Fruit fly (Drosophila melanogaster) whole organism, adult: ENCODE results near the gene CG42654.

Experiments
- CG11617 ChIP-seq: fragments of 200-800 bp; sonication (Bioruptor generic); optimal IDR thresholded peaks from 2 replicates; lab custom pipeline; 2017; ENCODE audit warnings: mild to moderate bottlenecking, missing biosample characterization, missing genetic modification reagents, missing genetic modification characterization
- CG12768 ChIP-seq: fragments of 200-800 bp; sonication (Bioruptor generic); optimal IDR thresholded peaks from 2 replicates; lab custom pipeline; 2017; ENCODE audit warnings: missing biosample characterization, missing genetic modification characterization, mild to moderate bottlenecking, moderate library complexity, missing genetic modification reagents
- CG14711 ChIP-seq: fragments of 200-800 bp; sonication (Bioruptor generic); optimal IDR thresholded peaks from 2 replicates; lab custom pipeline; 2018; ENCODE audit warnings: missing biosample characterization, mild to moderate bottlenecking, missing genetic modification characterization, moderate library complexity
- CG1620 ChIP-seq: fragments of 200-800 bp; sonication (Bioruptor generic); optimal IDR thresholded peaks from 2 replicates; lab custom pipeline; 2016; ENCODE audit warnings: missing biosample characterization, missing genetic modification characterization
- CG33017 ChIP-seq: fragments of 200-800 bp; sonication (Bioruptor generic); optimal IDR thresholded peaks from 2 replicates; lab custom pipeline; 2018; ENCODE audit warnings: missing biosample characterization, mild to moderate bottlenecking, missing genetic modification characterization, moderate library complexity
- CG5204 ChIP-seq: fragments of 200-800 bp; sonication (Bioruptor generic); optimal IDR thresholded peaks from 2 replicates; lab custom pipeline; 2016; ENCODE audit warnings: missing biosample characterization, missing genetic modification characterization
- CG7045 ChIP-seq: fragments of 200-800 bp; sonication (Bioruptor generic); optimal IDR thresholded peaks from 2 replicates; lab custom pipeline; 2017; ENCODE audit warnings: missing biosample characterization, mild to moderate bottlenecking, missing genetic modification characterization
- CG7101 ChIP-seq: fragments of 200-800 bp; sonication (Bioruptor generic); optimal IDR thresholded peaks from 2 replicates; lab custom pipeline; 2018; ENCODE audit warnings: missing biosample characterization, mild to moderate bottlenecking, missing genetic modification characterization, moderate library complexity
- Clk ChIP-seq: fragments of 200-800 bp; sonication (Bioruptor generic); optimal IDR thresholded peaks from 2 replicates; lab custom pipeline; 2017; ENCODE audit warnings: missing biosample characterization, missing genetic modification characterization
- Crg-1 ChIP-seq: fragments of 200-800 bp; sonication (Bioruptor generic); optimal IDR thresholded peaks from 2 replicates; lab custom pipeline; 2016; ENCODE audit warnings: missing biosample characterization, missing genetic modification characterization
- Hr96 ChIP-seq: fragments of 200-800 bp; sonication (Bioruptor generic); optimal IDR thresholded peaks from 2 replicates; lab custom pipeline; 2016; ENCODE audit warnings: missing biosample characterization, missing genetic modification characterization
- Mnt ChIP-seq: fragments of 200-800 bp; sonication (Bioruptor generic); optimal IDR thresholded peaks from 2 replicates; lab custom pipeline; 2016; ENCODE audit warnings: missing biosample characterization, mild to moderate bottlenecking, missing genetic modification characterization
- bab1 ChIP-seq: fragments of 200-800 bp; sonication (Bioruptor generic); optimal IDR thresholded peaks from 3 replicates; lab custom pipeline; 2019; ENCODE audit warnings: missing biosample characterization, mild to moderate bottlenecking, missing genetic modification characterization, moderate library complexity
- cic ChIP-seq: fragments of 200-800 bp; sonication (Bioruptor generic); optimal IDR thresholded peaks from 2 replicates; lab custom pipeline; 2017; ENCODE audit warnings: missing biosample characterization, mild to moderate bottlenecking, missing genetic modification characterization, moderate library complexity
- cnc ChIP-seq, 2 experiments: fragments of >200 bp; optimal IDR thresholded peaks; 2 replicates each; lab custom pipeline; 2017
- kay ChIP-seq: fragments of 200-800 bp; sonication (Bioruptor generic); peaks from one replicate; lab custom pipeline; 2016; ENCODE audit warnings: missing biosample characterization, missing genetic modification characterization, borderline replicate concordance
- ovo ChIP-seq: fragments of 200-800 bp; sonication (Bioruptor generic); optimal IDR thresholded peaks from 2 replicates; lab custom pipeline; 2016; ENCODE audit warnings: missing biosample characterization, missing genetic modification characterization
- pad ChIP-seq: fragments of 200-800 bp; sonication (Bioruptor generic); optimal IDR thresholded peaks from 3 replicates; lab custom pipeline; 2017; ENCODE audit warnings: missing biosample characterization, missing genetic modification characterization, mild to moderate bottlenecking, moderate library complexity, missing genetic modification reagents
- tj ChIP-seq: fragments of 200-800 bp; sonication (Bioruptor generic); optimal IDR thresholded peaks from 3 replicates; lab custom pipeline; 2017; ENCODE audit warnings: missing biosample characterization, mild to moderate bottlenecking, missing genetic modification characterization, moderate library complexity
- toe ChIP-seq: fragments of 200-800 bp; sonication (Bioruptor generic); optimal IDR thresholded peaks from 2 replicates; lab custom pipeline; 2016; ENCODE audit warnings: missing biosample characterization, missing genetic modification characterization

CG42654 gene

dm6 chr3L:19910054-19910414 lies 44.3 kb downstream of the CG42654 start, which contains the start of the genes Mi-2 and Prp3:
Mi-2 (minus strand) TSS chr3L:19910215.
Prp3 (plus strand) TSS chr3L:19910300.
- TF ChIP-seq Crg-1 (GFP tag; lab: Kevin White, UChicago) (no peak), CG7045 (GFP tag; lab: Kevin White, UChicago) (no peak), CG33017 (tag; lab: Kevin White, UChicago) (no peak), ovo (no peak), Mnt (GFP tag; lab: Kevin White, UChicago) (peak; percentile 58), kay (no peak), CG14711 (tag; lab: Kevin White, UChicago) (peak; percentile 81), cnc (optimal IDR thresholded peaks at IDR 0.05; lab: Kevin White, UChicago) (no peak), pad (GFP tag; lab: Kevin White, UChicago) (peak; percentile 47), CG7101 (tag; lab: Kevin White, UChicago) (peak; percentile 51), CG11617 (peak; percentile 62), CG5204 (GFP tag; lab: Kevin White, UChicago) (no peak), CG12768 (no peak), bab1 (peak; percentile 51), Hr96 (GFP tag; lab: Kevin White, UChicago) (no peak), toe (GFP tag; lab: Kevin White, UChicago) (no peak), cic (peak; percentile 47), CG1620 (GFP tag; lab: Kevin White, UChicago) (no peak), tj (GFP tag; lab: Kevin White, UChicago) (no peak), Clk (GFP tag; lab: Kevin White, UChicago) (no peak)

dm6 chr3L:19909234-19910053 lies 44.9 kb downstream of the CG42654 start:
- TF ChIP-seq ovo (no peak), CG1620 (GFP tag; lab: Kevin White, UChicago) (peak; percentile 47), Clk (GFP tag; lab: Kevin White, UChicago) (no peak), Crg-1 (GFP tag; lab: Kevin White, UChicago) (no peak), Mnt (GFP tag; lab: Kevin White, UChicago) (peak; percentile 29), CG7101 (tag; lab: Kevin White, UChicago) (peak; percentile 43), bab1 (peak; percentile 19), CG33017 (tag; lab: Kevin White, UChicago) (peak; percentile 43), kay (no peak), cic (no peak), CG14711 (tag; lab: Kevin White, UChicago) (peak; percentile 48), pad (GFP tag; lab: Kevin White, UChicago) (peak; percentile 55), CG11617 (peak; percentile 47), tj (GFP tag; lab: Kevin White, UChicago) (no peak), CG12768 (no peak), CG7045 (GFP tag; lab: Kevin White, UChicago) (no peak)

dm6 chr3L:19908201-19909127 lies 45.9 kb downstream of the CG42654 start:
- TF ChIP-seq CG11617 (no peak), CG1620 (GFP tag; lab: Kevin White, UChicago) (no peak), ovo (no peak), Mnt (GFP tag; lab: Kevin White, UChicago) (peak; percentile 65), Clk (GFP tag; lab: Kevin White, UChicago) (peak; percentile 7), pad (GFP tag; lab: Kevin White, UChicago) (no peak), toe (GFP tag; lab: Kevin White, UChicago) (no peak), CG7101 (tag; lab: Kevin White, UChicago) (no peak), bab1 (no peak), kay (no peak), CG7045 (GFP tag; lab: Kevin White, UChicago) (no peak), cnc (optimal IDR thresholded peaks at IDR 0.05; lab: Kevin White, UChicago) (no peak), CG14711 (tag; lab: Kevin White, UChicago) (no peak), Hr96 (GFP tag; lab: Kevin White, UChicago) (no peak), Crg-1 (GFP tag; lab: Kevin White, UChicago) (no peak), CG33017 (tag; lab: Kevin White, UChicago) (peak; percentile 30), CG5204 (GFP tag; lab: Kevin White, UChicago) (no peak), CG12768 (peak; percentile 9), cic (peak; percentile 71), tj (GFP tag; lab: Kevin White, UChicago) (peak; percentile 60)

- TF ChIP-seq tj (GFP tag; lab: Kevin White, UChicago) (peak; percentile 64), bab1 (no peak), cnc (optimal IDR thresholded peaks at IDR 0.05; lab: Kevin White, UChicago) (peak in 1 of 2 experiments; percentile 8), CG7045 (GFP tag; lab: Kevin White, UChicago) (no peak)
These were observed 46.6 kb downstream of the CG42654 start for dm6 chr3L:19907706-19908070.
